Worm (Caenorhabditis elegans): ENCODE results near the gene pcrg-1.

Gene pcrg-1

ce11 chrII:7232517-7232916 is 32.2 kb downstream of the pcrg-1 start, which contains the start of gene ctsa-3.1:
Gene ctsa-3.1 (plus strand): TSS chrII:7232853.
- TF ChIP-seq elt-2 (tag; optimal IDR thresholded peaks at IDR 0.05) (peak; percentile 66), ama-1 (optimal IDR thresholded peaks at IDR 0.05) (no peak), elt-3 (tag; optimal IDR thresholded peaks at IDR 0.05) (no peak), lin-15B (tag; optimal IDR thresholded peaks at IDR 0.05) (no peak), isw-1 (GFP tag; IDR thresholded peaks at IDR 0.05) (no peak), nhr-12 (tag; optimal IDR thresholded peaks at IDR 0.05) (no peak), C34B4.2 (tag; optimal IDR thresholded peaks at IDR 0.05) (no peak), lin-14 (GFP tag; optimal IDR thresholded peaks at IDR 0.05) (peak; percentile 1), ztf-4 (tag; optimal IDR thresholded peaks at IDR 0.05) (no peak)

ce11 chrII:7233274-7233673 is 32.9 kb downstream of the pcrg-1 start:
- TF ChIP-seq swsn-7 (tag; optimal IDR thresholded peaks at IDR 0.05) (no peak), elt-2 (tag; optimal IDR thresholded peaks at IDR 0.05) (peak; percentile 32), efl-1 (optimal IDR thresholded peaks at IDR 0.05) (no peak), efl-1 (GFP tag; optimal IDR thresholded peaks at IDR 0.05 in 1 of 2) (peak in 1 of 2 experiments; percentile 65), lin-35 (GFP tag; optimal IDR thresholded peaks at IDR 0.05) (peak in 1 of 2 experiments; percentile 4), ztf-4 (tag; optimal IDR thresholded peaks at IDR 0.05) (no peak)

ce11 chrII:7236937-7237336 is 36.6 kb downstream of the pcrg-1 start:
- TF ChIP-seq lin-35 (GFP tag; optimal IDR thresholded peaks at IDR 0.05): peak in 1 of 2 experiments; percentile 17
- no peak for TF ChIP-seq efl-1 (optimal IDR thresholded peaks at IDR 0.05)
- peak in 1 of 2 experiments; percentile 33 for TF ChIP-seq efl-1 (GFP tag; optimal IDR thresholded peaks at IDR 0.05 in 1 of 2)
- no peak for TF ChIP-seq lin-14 (GFP tag; optimal IDR thresholded peaks at IDR 0.05)
- no peak for TF ChIP-seq jun-1 (tag; optimal IDR thresholded peaks at IDR 0.05)
- no peak for TF ChIP-seq nhr-77 (tag; optimal IDR thresholded peaks at IDR 0.05)
- TF ChIP-seq lir-3 (tag; optimal IDR thresholded peaks at IDR 0.05; ENCODE audit: poor library complexity): no peak
- TF ChIP-seq xbp-1 (tag; optimal IDR thresholded peaks at IDR 0.05): no peak
- TF ChIP-seq nhr-71 (tag; optimal IDR thresholded peaks at IDR 0.05): peak; percentile 2
- TF ChIP-seq elt-2 (tag; optimal IDR thresholded peaks at IDR 0.05): peak; percentile 8
- TF ChIP-seq mef-2 (tag; optimal IDR thresholded peaks at IDR 0.05): no peak
- no peak for TF ChIP-seq zip-4 (GFP tag; optimal IDR thresholded peaks at IDR 0.05)
- TF ChIP-seq vab-15 (tag; optimal IDR thresholded peaks at IDR 0.05): no peak
- TF ChIP-seq aha-1 (tag; optimal IDR thresholded peaks at IDR 0.05): no peak
- no peak for TF ChIP-seq ceh-90 (tag; optimal IDR thresholded peaks at IDR 0.05)
- no peak for TF ChIP-seq nhr-76 (tag; optimal IDR thresholded peaks at IDR 0.05)
- no peak for TF ChIP-seq irx-1 (tag; optimal IDR thresholded peaks at IDR 0.05)
- TF ChIP-seq fkh-10 (GFP tag; optimal IDR thresholded peaks at IDR 0.05): no peak
- no peak for TF ChIP-seq unc-130 (tag; optimal IDR thresholded peaks at IDR 0.05)

- TF ChIP-seq dsc-1 (tag; optimal IDR thresholded peaks at IDR 0.05) (no peak), mef-2 (tag; optimal IDR thresholded peaks at IDR 0.05) (no peak), fos-1 (tag; optimal IDR thresholded peaks at IDR 0.05) (no peak), lir-3 (tag; optimal IDR thresholded peaks at IDR 0.05; ENCODE audit: poor library complexity) (no peak), unc-86 (tag; optimal IDR thresholded peaks at IDR 0.05) (no peak), unc-130 (tag; optimal IDR thresholded peaks at IDR 0.05) (no peak), unc-62 (GFP tag; optimal IDR thresholded peaks at IDR 0.05) (no peak), nhr-71 (tag; optimal IDR thresholded peaks at IDR 0.05) (peak; percentile 16), egl-13 (tag; optimal IDR thresholded peaks at IDR 0.05) (no peak), alr-1 (tag; optimal IDR thresholded peaks at IDR 0.05; ENCODE audit: borderline replicate concordance) (no peak), nhr-28 (tag; optimal IDR thresholded peaks at IDR 0.05) (no peak), ztf-11 (tag; optimal IDR thresholded peaks at IDR 0.05) (no peak), lin-35 (GFP tag; optimal IDR thresholded peaks at IDR 0.05) (peak in 1 of 2 experiments; percentile 53), sox-4 (tag; optimal IDR thresholded peaks at IDR 0.05) (no peak), C16A3.4 (tag; optimal IDR thresholded peaks at IDR 0.05) (no peak), ztf-4 (tag; optimal IDR thresholded peaks at IDR 0.05) (no peak), fkh-8 (tag; optimal IDR thresholded peaks at IDR 0.05) (no peak), lsy-2 (tag; optimal IDR thresholded peaks at IDR 0.05) (no peak), xbp-1 (tag; optimal IDR thresholded peaks at IDR 0.05) (no peak), pqm-1 (tag; optimal IDR thresholded peaks at IDR 0.05) (no peak), zip-4 (GFP tag; optimal IDR thresholded peaks at IDR 0.05) (no peak), snpc-4 (tag; optimal IDR thresholded peaks at IDR 0.05) (no peak), hlh-4 (tag; optimal IDR thresholded peaks at IDR 0.05) (no peak), vab-15 (tag; optimal IDR thresholded peaks at IDR 0.05) (no peak), sup-37 (GFP tag; optimal IDR thresholded peaks at IDR 0.05) (no peak), nhr-84 (tag; optimal IDR thresholded peaks at IDR 0.05) (no peak), elt-2 (tag; optimal IDR thresholded peaks at IDR 0.05) (peak; percentile 95), zag-1 (tag; optimal IDR thresholded peaks at IDR 0.05) (no peak), ceh-63 (GFP tag; optimal IDR thresholded peaks at IDR 0.05) (no peak), swsn-7 (tag; optimal IDR thresholded peaks at IDR 0.05) (no peak), sptf-1 (tag; optimal IDR thresholded peaks at IDR 0.05) (no peak), elt-3 (tag; optimal IDR thresholded peaks at IDR 0.05) (no peak)
These were observed 37.9 kb downstream of the pcrg-1 start, which contains the start of gene aqp-1 for ce11 chrII:7238248-7238647. Gene aqp-1 (minus strand): TSS chrII:7238349.

Measured in whole organism, L1 larva.